Worm (Caenorhabditis elegans): Measurements from ENCODE around the gene mtpn-1.

mtpn-1 gene

DNA sequence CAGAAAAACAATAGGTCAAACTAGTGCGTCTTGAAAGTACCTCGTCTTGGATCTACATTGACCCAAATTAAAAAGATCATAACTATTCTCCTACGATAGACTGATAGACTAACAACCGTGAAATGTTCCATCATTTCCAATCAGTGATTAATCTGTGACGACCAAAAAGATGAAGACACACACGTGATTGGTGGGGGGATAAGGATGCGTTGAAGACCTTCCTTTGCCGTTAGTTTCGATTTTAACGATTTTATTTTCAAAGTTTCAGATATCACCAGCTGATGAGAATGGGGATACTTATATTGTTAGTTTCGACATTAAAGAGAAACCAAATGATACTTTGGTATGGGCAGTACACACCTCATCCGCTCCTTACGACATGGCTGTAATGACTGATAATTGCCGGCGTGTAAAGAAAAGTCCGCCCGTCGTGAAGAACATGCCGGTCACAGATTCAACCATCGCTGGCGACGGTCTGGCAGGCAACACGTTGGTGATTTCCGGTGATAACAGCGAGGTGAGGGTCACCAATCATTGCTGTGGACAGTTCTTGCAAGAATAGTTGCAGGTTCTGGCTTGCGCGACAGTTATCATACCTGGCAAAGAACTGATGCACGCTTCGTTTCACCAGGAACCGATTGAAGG is 20.2 kb upstream of the mtpn-1 start:
- TF ChIP-seq him-1 (tag; optimal IDR thresholded peaks at IDR 0.05): no peak
- no peak for TF ChIP-seq W03F9.2 (tag; optimal IDR thresholded peaks at IDR 0.05)
- no peak for TF ChIP-seq dao-5 (tag; optimal IDR thresholded peaks at IDR 0.05)

DNA sequence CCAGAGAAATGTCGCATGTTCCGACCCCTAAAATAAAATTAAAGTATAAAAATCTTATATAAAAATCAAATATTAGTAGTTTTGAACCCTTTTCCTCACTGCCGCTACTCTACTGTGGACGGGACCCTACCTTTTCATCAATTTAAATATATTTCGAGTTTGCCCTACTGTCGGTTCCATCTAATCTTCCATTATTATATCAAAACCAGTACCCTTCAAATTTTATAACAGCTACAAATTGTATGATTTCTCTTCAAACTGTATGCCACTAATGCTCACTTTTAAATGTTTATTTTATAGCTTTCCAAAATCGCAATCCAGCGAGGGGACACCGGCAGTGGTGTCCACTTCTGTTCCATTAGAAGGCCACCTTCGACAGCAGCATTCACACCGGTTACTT is 12.3 kb upstream of the mtpn-1 start, which contains the start of gene C43H6.6:
TSS of gene C43H6.6 (plus strand) at position 301 of the 400 bp plus-strand sequence.
- TF ChIP-seq W03F9.2 (tag; optimal IDR thresholded peaks at IDR 0.05) (no peak), dao-5 (tag; optimal IDR thresholded peaks at IDR 0.05) (no peak), him-1 (tag; optimal IDR thresholded peaks at IDR 0.05) (no peak)

- no peak for TF ChIP-seq dao-5 (tag; optimal IDR thresholded peaks at IDR 0.05)
- TF ChIP-seq him-1 (tag; optimal IDR thresholded peaks at IDR 0.05): peak; percentile 6
These were observed 5.4 kb upstream of the mtpn-1 start, which contains the start of gene dhhc-9 for ce11 chrX:2401883-2402282. dhhc-9 (minus strand) TSS chrX:2402036.

DNA sequence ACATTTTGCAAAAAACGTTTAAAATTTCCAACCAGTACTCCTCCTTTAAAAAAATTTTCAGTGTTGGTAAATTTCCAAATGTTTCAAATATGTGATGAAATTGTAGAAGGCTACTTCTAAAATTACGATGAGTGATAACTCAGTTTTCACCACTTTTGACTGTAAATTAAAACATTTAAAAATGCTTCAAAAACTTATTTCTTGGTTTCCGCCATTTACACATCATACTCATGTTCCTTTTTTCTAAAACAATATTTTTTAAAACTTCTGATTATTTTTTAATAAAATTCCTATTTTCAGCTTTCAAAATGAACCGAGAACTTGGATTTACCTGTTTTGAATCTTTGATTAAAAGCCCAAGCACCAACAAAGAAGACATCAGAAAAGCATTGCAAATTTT is 3.5 kb upstream of the mtpn-1 start, which contains the start of gene C43H6.4:
TSS of gene C43H6.4 (plus strand) at position 301 of the 400 bp plus-strand sequence.
- TF ChIP-seq W03F9.2 (tag; optimal IDR thresholded peaks at IDR 0.05) (no peak), dao-5 (tag; optimal IDR thresholded peaks at IDR 0.05) (no peak), him-1 (tag; optimal IDR thresholded peaks at IDR 0.05) (no peak)

DNA sequence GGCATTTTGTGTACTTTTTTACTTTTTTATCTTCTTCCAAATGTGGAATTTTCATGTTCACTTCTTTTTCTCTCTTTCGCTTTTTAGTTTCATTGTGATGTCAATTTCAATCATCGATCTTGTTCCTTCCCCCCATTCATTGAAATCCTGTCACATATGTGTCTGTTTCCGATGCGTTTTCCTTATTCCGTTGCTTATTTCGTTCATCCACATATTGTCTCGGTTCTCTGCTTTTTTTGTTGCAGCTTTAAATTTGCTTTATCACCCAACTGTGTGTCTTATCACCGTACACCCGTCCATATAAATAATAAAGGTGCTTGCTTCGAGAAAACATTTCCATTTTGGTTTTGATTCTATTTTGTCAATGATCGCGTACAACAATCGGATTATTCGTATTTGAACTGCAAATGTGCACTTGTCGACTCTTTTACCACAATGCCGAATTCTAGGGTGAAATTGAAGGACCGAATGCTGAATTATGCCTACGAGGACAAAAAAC is 2.0 kb downstream of the mtpn-1 start, which contains the start of the genes C43H6.12 and trpp-12:
TSS of gene C43H6.12 (plus strand) at position 365 of the 499 bp plus-strand sequence.
TSS of gene trpp-12 (plus strand) at position 449 of the 499 bp plus-strand sequence.
- TF ChIP-seq him-1 (tag; optimal IDR thresholded peaks at IDR 0.05): no peak
- no peak for TF ChIP-seq dao-5 (tag; optimal IDR thresholded peaks at IDR 0.05)
- no peak for TF ChIP-seq W03F9.2 (tag; optimal IDR thresholded peaks at IDR 0.05)

DNA sequence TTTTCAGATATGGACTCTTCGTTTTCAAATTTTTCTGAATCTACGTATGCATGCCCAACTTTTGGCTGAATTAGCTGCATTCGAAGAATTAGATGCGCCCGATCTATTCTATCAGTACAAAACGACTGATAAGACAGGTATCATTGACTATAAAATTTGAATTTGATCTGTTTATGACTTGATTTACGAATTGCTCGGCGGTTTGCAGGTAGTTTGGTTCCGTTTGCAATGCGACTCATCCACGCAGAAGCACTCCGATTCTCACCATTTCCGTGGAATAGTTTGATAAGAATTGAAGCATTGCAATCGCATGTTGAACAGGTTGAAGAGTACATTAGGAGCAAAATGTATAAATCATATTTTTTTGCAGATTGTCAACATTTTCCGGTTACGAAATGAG is 3.7 kb downstream of the mtpn-1 start:
- TF ChIP-seq dao-5 (tag; optimal IDR thresholded peaks at IDR 0.05) (no peak), W03F9.2 (tag; optimal IDR thresholded peaks at IDR 0.05) (no peak), him-1 (tag; optimal IDR thresholded peaks at IDR 0.05) (no peak)

- no peak for TF ChIP-seq him-1 (tag; optimal IDR thresholded peaks at IDR 0.05)
- no peak for TF ChIP-seq dao-5 (tag; optimal IDR thresholded peaks at IDR 0.05)
- TF ChIP-seq W03F9.2 (tag; optimal IDR thresholded peaks at IDR 0.05): no peak
These were observed 6.0 kb downstream of the mtpn-1 start, which contains the start of gene hlh-15 for ce11 chrX:2413277-2413676. hlh-15 (minus strand) TSS chrX:2413377.

- TF ChIP-seq W03F9.2 (tag; optimal IDR thresholded peaks at IDR 0.05) (no peak), dao-5 (tag; optimal IDR thresholded peaks at IDR 0.05) (no peak), him-1 (tag; optimal IDR thresholded peaks at IDR 0.05) (no peak)
These were observed 12.5 kb downstream of the mtpn-1 start, which contains the start of gene glr-7 for ce11 chrX:2419777-2420176. glr-7 (minus strand) TSS chrX:2419877.

DNA sequence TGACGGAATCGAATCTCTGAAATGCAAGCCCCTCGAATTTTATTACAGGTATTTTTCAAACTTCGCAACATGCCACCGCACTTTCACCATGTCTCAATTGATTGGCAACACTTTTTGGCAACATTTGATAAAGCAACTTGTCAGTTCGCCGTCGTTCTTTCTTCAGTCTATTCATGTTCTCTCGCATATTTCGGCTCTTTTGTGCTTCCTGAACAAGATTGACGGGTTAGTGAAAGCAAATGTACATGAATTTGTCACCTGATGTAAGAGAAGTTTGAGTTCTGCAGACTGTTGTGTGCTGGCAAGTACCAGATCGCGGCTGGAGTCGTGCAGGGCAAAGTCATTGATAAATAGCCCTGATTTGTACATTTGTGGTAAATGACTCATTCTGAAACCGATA is 14.9 kb downstream of the mtpn-1 start:
- no peak for TF ChIP-seq dao-5 (tag; optimal IDR thresholded peaks at IDR 0.05)
- TF ChIP-seq W03F9.2 (tag; optimal IDR thresholded peaks at IDR 0.05): no peak
- TF ChIP-seq him-1 (tag; optimal IDR thresholded peaks at IDR 0.05): no peak

DNA sequence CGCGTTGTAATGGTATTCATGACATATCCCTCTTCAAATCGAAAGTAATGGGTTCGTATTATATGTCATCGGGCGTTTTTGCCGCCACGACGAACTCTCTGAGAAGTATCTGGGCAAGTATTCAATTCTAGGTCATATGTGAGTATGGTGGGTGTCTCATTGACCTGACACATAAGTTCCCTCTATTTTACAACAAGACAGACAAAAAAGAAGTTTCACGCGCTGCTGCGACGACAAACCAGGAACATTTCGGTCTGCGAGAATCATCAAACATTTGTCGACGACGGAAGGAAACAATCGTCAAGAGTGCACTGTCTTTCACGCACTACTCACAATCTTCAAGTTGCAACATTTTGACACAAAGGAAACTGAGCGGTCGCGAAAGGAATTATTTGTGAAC is 18.0 kb downstream of the mtpn-1 start:
- no peak for TF ChIP-seq him-1 (tag; optimal IDR thresholded peaks at IDR 0.05)
- no peak for TF ChIP-seq dao-5 (tag; optimal IDR thresholded peaks at IDR 0.05)
- no peak for TF ChIP-seq W03F9.2 (tag; optimal IDR thresholded peaks at IDR 0.05)

- TF ChIP-seq him-1 (tag; optimal IDR thresholded peaks at IDR 0.05): no peak
- TF ChIP-seq dao-5 (tag; optimal IDR thresholded peaks at IDR 0.05): no peak
- TF ChIP-seq W03F9.2 (tag; optimal IDR thresholded peaks at IDR 0.05): no peak
These were observed 19.7 kb downstream of the mtpn-1 start for ce11 chrX:2426932-2427331.

DNA sequence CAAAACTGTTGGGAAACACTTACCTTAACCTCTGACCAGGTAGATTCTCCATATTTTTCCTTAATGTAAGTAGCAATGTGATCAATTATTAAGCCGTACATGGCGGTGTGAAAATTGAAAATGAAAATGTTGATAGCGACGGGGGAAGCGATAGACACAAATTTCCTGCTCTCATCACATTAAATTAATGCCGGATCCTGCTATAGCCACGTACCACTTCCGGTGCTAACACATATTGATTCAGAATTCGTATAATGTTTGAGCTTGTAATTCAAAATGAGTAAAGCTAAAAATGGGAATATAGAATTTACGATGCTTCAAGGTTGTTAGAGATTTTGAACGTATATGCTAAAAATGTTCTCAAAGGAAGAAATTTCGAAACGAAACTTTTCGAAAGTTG is 20.1 kb downstream of the mtpn-1 start, which contains the start of gene gcy-31:
TSS of gene gcy-31 (minus strand) at position 101 of the 400 bp plus-strand sequence.
- TF ChIP-seq dao-5 (tag; optimal IDR thresholded peaks at IDR 0.05): no peak
- TF ChIP-seq him-1 (tag; optimal IDR thresholded peaks at IDR 0.05): no peak
- TF ChIP-seq W03F9.2 (tag; optimal IDR thresholded peaks at IDR 0.05): no peak

DNA sequence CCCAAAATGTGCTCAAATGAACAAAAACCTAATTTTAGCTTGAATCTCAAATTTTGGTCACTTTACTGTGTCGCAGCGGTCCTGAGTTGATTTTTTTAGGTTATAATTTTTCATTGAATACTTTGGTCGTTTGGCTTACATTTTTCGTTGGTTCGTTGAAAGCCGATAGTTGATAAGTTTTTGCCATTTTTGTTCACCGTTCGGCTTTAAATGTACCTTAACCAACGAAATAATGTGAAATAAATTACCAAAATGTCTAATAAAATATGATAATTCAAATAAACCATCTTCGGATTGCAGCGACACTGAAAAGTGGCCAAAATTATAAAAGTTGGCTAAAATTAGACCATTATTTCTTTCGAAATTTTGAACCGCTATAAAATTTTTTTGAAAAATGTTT is 23.1 kb downstream of the mtpn-1 start:
- no peak for TF ChIP-seq W03F9.2 (tag; optimal IDR thresholded peaks at IDR 0.05)

ce11 chrX:2432459-2432858 is 25.2 kb downstream of the mtpn-1 start:
- TF ChIP-seq him-1 (tag; optimal IDR thresholded peaks at IDR 0.05): no peak
- TF ChIP-seq dao-5 (tag; optimal IDR thresholded peaks at IDR 0.05): no peak
- no peak for TF ChIP-seq W03F9.2 (tag; optimal IDR thresholded peaks at IDR 0.05)

DNA sequence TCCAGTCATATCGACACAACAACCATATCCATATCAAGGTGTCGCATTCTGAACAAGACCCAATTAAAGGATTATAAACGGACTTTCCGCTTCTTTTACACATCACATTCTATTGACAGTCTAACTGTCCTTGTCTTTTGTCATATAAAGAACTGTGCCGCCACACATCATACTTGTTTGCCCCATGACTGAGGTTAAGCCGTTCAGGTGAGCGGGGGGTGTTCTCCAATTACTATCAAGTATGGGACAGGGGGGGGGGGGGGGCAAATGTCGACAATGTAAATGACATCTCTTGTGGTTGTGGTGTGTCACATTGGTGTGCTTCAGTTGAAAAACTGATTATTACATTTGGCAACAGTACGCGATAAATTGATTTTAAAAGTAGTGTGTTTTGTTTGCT is 26.5 kb downstream of the mtpn-1 start:
- TF ChIP-seq dao-5 (tag; optimal IDR thresholded peaks at IDR 0.05): no peak
- TF ChIP-seq W03F9.2 (tag; optimal IDR thresholded peaks at IDR 0.05): no peak
- TF ChIP-seq him-1 (tag; optimal IDR thresholded peaks at IDR 0.05): no peak
